Fruit fly (Drosophila melanogaster): Measurements from ENCODE around the gene CG34313.
A peak's percentile ranks its signal among the peaks of the same experiment; 100 is the strongest.

The CG34313 gene

DNA sequence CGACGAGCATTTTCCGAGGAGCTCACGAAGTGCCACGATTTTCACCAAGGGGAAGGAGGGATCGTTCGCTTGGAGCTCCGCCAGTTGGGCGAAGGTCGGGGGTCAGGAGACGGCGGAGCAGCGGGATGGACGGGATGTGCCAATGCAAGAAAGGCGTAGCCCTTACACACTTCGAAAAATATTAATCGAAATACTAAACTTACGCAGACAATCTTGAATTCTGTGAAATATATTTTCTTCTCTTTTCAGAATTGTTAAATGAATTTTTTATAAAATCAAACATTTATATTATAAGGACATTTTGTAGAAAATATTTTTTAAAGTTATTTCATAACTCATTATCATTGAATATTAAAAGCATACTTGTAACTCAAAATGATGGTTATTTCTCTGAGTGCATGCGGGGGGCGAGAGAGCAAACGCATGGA is 10.4 kb upstream of the CG34313 start:
- TF ChIP-seq CG8301 (tag; optimal IDR thresholded peaks at IDR 0.05) (peak; percentile 46), CG32121 (GFP tag; IDR thresholded peaks at IDR 0.05) (0 out of 2 replicates have a peak, but pooled peaks have one; percentile 39), CG12605 (GFP tag; IDR thresholded peaks at IDR 0.05) (no peak), fd96Ca (GFP tag; IDR thresholded peaks at IDR 0.05) (no peak), CG14655 (GFP tag; optimal IDR thresholded peaks at IDR 0.05) (peak; percentile 68), Ets98B (GFP tag; IDR thresholded peaks at IDR 0.05) (no peak), CG10348 (GFP tag; IDR thresholded peaks at IDR 0.05) (0 out of 2 replicates have a peak, but pooled peaks have one; percentile 13), Pif1A (GFP tag; optimal IDR thresholded peaks at IDR 0.05) (peak; percentile 14), CG17806 (tag; optimal IDR thresholded peaks at IDR 0.05) (no peak), CG15710 (tag; optimal IDR thresholded peaks at IDR 0.05) (no peak)

DNA sequence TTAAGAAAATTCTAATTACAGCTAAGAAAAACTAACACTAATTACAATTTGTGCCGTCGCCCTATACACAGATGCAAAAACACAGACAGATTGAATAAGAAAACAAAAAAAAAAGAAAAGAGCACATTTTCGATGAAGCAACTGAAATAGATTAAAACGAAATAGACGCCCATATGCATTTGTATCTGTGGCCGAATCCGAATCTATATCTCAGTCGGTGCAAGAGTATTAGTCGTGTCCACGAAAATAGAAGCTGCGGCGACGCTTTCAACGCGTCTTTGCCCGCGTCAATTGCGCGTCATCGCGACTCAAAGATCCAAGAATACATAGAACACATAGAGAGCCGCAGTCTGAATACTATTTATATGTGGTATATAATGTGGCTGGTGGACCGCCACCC is 4.4 kb upstream of the CG34313 start:
- TF ChIP-seq D1 (tag; optimal IDR thresholded peaks at IDR 0.05) (no peak), CG8159 (tag; optimal IDR thresholded peaks at IDR 0.05) (no peak), rn (GFP tag; IDR thresholded peaks at IDR 0.05) (no peak), CG9948 (tag; optimal IDR thresholded peaks at IDR 0.05) (no peak), CG8301 (tag; optimal IDR thresholded peaks at IDR 0.05) (peak; percentile 8), CG32121 (GFP tag; IDR thresholded peaks at IDR 0.05) (peak; percentile 39; the same call in 1 of the 2 replicates), CG17806 (tag; optimal IDR thresholded peaks at IDR 0.05) (no peak), CG4496 (GFP tag; IDR thresholded peaks at IDR 0.05) (0 out of 3 replicates have a peak, but pooled peaks have one; percentile 52), CG15710 (tag; optimal IDR thresholded peaks at IDR 0.05) (no peak), Pif1B (GFP tag; optimal IDR thresholded peaks at IDR 0.05) (no peak), fd96Ca (GFP tag; IDR thresholded peaks at IDR 0.05) (no peak), CG12605 (GFP tag; IDR thresholded peaks at IDR 0.05) (no peak; the same call in 1 of the 2 replicates), CG14655 (GFP tag; optimal IDR thresholded peaks at IDR 0.05) (peak; percentile 44), Ets98B (GFP tag; IDR thresholded peaks at IDR 0.05) (peak; percentile 24; the same call in 1 of the 2 replicates)

DNA sequence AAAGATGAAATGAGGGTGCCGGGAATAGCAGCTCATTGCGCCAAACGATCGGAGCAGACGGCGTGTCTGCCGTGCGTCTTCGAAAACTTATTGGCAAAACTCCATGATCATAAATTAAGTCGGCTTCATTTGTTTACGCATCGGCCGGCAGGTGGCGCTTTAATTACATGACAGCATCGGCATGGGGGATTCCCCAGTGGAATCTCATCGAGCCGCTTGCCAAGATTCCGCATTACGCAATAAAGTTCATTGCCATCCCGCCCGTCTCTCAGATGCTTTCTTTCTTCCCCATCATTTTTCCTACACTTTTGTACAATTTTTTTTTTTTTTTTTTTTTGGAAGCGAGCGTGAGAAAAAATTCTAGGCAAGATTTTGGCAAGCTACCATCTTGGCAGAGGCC is 2.8 kb upstream of the CG34313 start:
- TF ChIP-seq CG32121 (GFP tag; IDR thresholded peaks at IDR 0.05) (peak; percentile 51; the same call in 1 of the 2 replicates), CG15710 (tag; optimal IDR thresholded peaks at IDR 0.05) (no peak)

DNA sequence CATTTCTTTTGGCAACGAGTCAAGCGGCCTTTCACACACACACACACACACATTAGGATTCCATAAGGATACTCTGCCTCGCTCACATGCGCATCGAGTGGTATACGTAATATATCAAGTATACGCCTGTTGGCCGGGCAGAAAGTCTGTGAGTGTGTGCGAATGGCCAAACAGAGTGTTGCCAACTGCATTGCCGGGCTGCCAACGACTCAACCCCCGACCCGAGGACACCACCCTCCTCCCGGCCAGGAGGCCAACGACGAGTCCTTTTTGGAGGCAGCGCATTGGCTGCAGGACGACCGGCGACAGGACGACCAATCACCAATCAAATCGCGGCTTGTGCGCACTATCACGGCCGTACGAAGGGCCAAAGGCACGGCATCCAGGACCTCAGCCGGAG is 1.6 kb upstream of the CG34313 start:
- no peak for TF ChIP-seq fd96Ca (GFP tag; IDR thresholded peaks at IDR 0.05)
- no peak for TF ChIP-seq rn (GFP tag; IDR thresholded peaks at IDR 0.05)
- no peak for TF ChIP-seq CG14655 (GFP tag; optimal IDR thresholded peaks at IDR 0.05)
- no peak for TF ChIP-seq Snoo (tag; optimal IDR thresholded peaks at IDR 0.05)
- TF ChIP-seq CG34367 (tag; optimal IDR thresholded peaks at IDR 0.05), result no peak
- no peak for TF ChIP-seq Pif1B (GFP tag; optimal IDR thresholded peaks at IDR 0.05)
- no peak for TF ChIP-seq CG8301 (tag; optimal IDR thresholded peaks at IDR 0.05)
- TF ChIP-seq CG13204 (GFP tag; optimal IDR thresholded peaks at IDR 0.05), result no peak
- no peak for TF ChIP-seq CG10348 (GFP tag; IDR thresholded peaks at IDR 0.05)
- no peak for TF ChIP-seq CG9948 (tag; optimal IDR thresholded peaks at IDR 0.05)
- TF ChIP-seq D1 (tag; optimal IDR thresholded peaks at IDR 0.05), result no peak
- TF ChIP-seq EcR (GFP tag; optimal IDR thresholded peaks at IDR 0.05), result no peak
- no peak for TF ChIP-seq Pif1A (GFP tag; optimal IDR thresholded peaks at IDR 0.05)
- TF ChIP-seq gl (tag; optimal IDR thresholded peaks at IDR 0.05), result no peak
- no peak for TF ChIP-seq CG17806 (tag; optimal IDR thresholded peaks at IDR 0.05)
- no peak for TF ChIP-seq Ets98B (GFP tag; IDR thresholded peaks at IDR 0.05)
- TF ChIP-seq CG15710 (tag; optimal IDR thresholded peaks at IDR 0.05), result no peak
- TF ChIP-seq CG4496 (GFP tag; IDR thresholded peaks at IDR 0.05), result no peak

DNA sequence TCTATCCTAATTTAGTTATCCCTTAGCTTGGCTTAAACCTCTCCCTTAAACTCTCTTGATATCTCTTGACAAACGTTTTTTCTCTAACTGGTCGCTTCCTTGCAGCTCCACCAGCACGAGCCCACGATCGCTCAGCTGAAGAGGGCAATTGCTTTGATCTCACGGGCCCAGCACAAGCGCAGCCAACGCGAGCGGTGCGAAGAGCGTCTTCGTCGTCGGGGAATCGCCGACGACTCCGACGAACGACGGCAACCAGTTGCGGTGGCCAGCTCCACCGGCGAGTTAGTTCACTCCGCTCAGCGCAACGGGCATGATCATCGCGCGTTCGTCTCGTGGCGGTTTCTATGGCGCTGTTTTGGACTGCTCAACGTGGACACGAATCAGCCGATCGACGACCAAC is 1.6 kb downstream of the CG34313 start:
- TF ChIP-seq Pif1A (GFP tag; optimal IDR thresholded peaks at IDR 0.05) (peak; percentile 2), CG8159 (tag; optimal IDR thresholded peaks at IDR 0.05) (no peak), CG34367 (tag; optimal IDR thresholded peaks at IDR 0.05) (no peak), EcR (GFP tag; optimal IDR thresholded peaks at IDR 0.05) (no peak), CG14655 (GFP tag; optimal IDR thresholded peaks at IDR 0.05) (no peak), CG13204 (GFP tag; optimal IDR thresholded peaks at IDR 0.05) (peak; percentile 86), CG12605 (GFP tag; IDR thresholded peaks at IDR 0.05) (peak; percentile 54; the same call in 1 of the 2 replicates), fd96Ca (GFP tag; IDR thresholded peaks at IDR 0.05) (peak; percentile 63), rn (GFP tag; IDR thresholded peaks at IDR 0.05) (no peak), CG15710 (tag; optimal IDR thresholded peaks at IDR 0.05) (no peak), Ets98B (GFP tag; IDR thresholded peaks at IDR 0.05) (peak; percentile 70), CG9948 (tag; optimal IDR thresholded peaks at IDR 0.05) (no peak), CG8301 (tag; optimal IDR thresholded peaks at IDR 0.05) (no peak), gl (tag; optimal IDR thresholded peaks at IDR 0.05) (no peak), D1 (tag; optimal IDR thresholded peaks at IDR 0.05) (no peak), Pif1B (GFP tag; optimal IDR thresholded peaks at IDR 0.05) (peak; percentile 24), CG4496 (GFP tag; IDR thresholded peaks at IDR 0.05) (peak; percentile 75), CG10348 (GFP tag; IDR thresholded peaks at IDR 0.05) (no peak), Snoo (tag; optimal IDR thresholded peaks at IDR 0.05) (no peak), CG17806 (tag; optimal IDR thresholded peaks at IDR 0.05) (no peak), CG32121 (GFP tag; IDR thresholded peaks at IDR 0.05) (peak; percentile 41; the same call in 1 of the 2 replicates)

DNA sequence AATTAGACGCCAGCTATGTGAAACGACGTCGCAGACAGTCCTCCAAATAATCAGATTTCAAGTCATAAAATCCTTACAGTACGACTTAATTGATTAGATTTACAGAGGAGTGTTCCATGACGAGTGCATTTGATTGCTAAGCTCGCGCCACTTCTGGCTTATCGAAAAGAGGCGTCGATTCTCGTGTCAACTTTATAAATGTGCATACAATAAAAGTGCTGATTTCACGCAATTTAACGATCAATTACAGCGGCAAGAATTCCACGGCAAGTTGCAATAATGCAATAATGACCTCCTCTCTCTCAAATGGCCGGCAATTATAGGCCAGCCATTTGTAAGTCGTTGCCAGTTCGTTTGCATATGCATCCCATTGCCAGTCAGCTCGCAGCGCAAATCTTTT is 3.1 kb downstream of the CG34313 start:
- TF ChIP-seq CG9948 (tag; optimal IDR thresholded peaks at IDR 0.05), result no peak
- no peak for TF ChIP-seq CG12605 (GFP tag; IDR thresholded peaks at IDR 0.05)
- TF ChIP-seq Snoo (tag; optimal IDR thresholded peaks at IDR 0.05), result no peak
- no peak for TF ChIP-seq D1 (tag; optimal IDR thresholded peaks at IDR 0.05)
- no peak for TF ChIP-seq Ets98B (GFP tag; IDR thresholded peaks at IDR 0.05)
- TF ChIP-seq CG32121 (GFP tag; IDR thresholded peaks at IDR 0.05), result no peak
- no peak for TF ChIP-seq EcR (GFP tag; optimal IDR thresholded peaks at IDR 0.05)
- no peak for TF ChIP-seq CG8301 (tag; optimal IDR thresholded peaks at IDR 0.05)
- no peak for TF ChIP-seq CG14655 (GFP tag; optimal IDR thresholded peaks at IDR 0.05)
- no peak; the same call in 2 of the 3 replicates for TF ChIP-seq fd96Ca (GFP tag; IDR thresholded peaks at IDR 0.05)
- TF ChIP-seq Pif1A (GFP tag; optimal IDR thresholded peaks at IDR 0.05), result no peak
- no peak for TF ChIP-seq CG10348 (GFP tag; IDR thresholded peaks at IDR 0.05)
- no peak for TF ChIP-seq CG8159 (tag; optimal IDR thresholded peaks at IDR 0.05)
- TF ChIP-seq CG4496 (GFP tag; IDR thresholded peaks at IDR 0.05), result no peak
- TF ChIP-seq CG34367 (tag; optimal IDR thresholded peaks at IDR 0.05), result no peak
